Worm (Caenorhabditis elegans) whole organism, mixed stage, embryonic: Measurements from ENCODE around the gene ttbk-6.

Experiments
- M03D4.4 ChIP-seq: sonication (generic microtip); optimal IDR thresholded peaks from 2 replicates; lab custom pipeline; 2017; ENCODE audit warnings: mild to moderate bottlenecking, missing genetic modification characterization, missing compliant biosample characterization
- bed-3 ChIP-seq: fragments of 200-800 bp; sonication (Bioruptor generic); optimal IDR thresholded peaks from 3 replicates; lab custom pipeline; 2018; ENCODE audit warnings: mild to moderate bottlenecking, missing genetic modification characterization, moderate library complexity, missing compliant biosample characterization
- blmp-1 ChIP-seq: fragments of 150-350 bp; optimal IDR thresholded peaks from 2 replicates; lab custom pipeline; 2014; ENCODE audit warnings: missing biosample characterization, missing genetic modification characterization
- ceh-39 ChIP-seq: fragments of 150-350 bp; optimal IDR thresholded peaks from 2 replicates; lab custom pipeline; 2014; ENCODE audit warnings: missing biosample characterization, missing genetic modification characterization
- ceh-43 ChIP-seq: fragments of 200-800 bp; sonication (Bioruptor generic); optimal IDR thresholded peaks from 2 replicates; lab custom pipeline; 2018; ENCODE audit warnings: mild to moderate bottlenecking, missing genetic modification characterization, moderate library complexity, missing compliant biosample characterization
- ceh-83 ChIP-seq: fragments of 200-800 bp; sonication (Bioruptor generic); optimal IDR thresholded peaks from 2 replicates; lab custom pipeline; 2018; ENCODE audit warnings: mild to moderate bottlenecking, missing genetic modification characterization, missing compliant biosample characterization
- ces-1 ChIP-seq: fragments of 150-350 bp; optimal IDR thresholded peaks from 2 replicates; lab custom pipeline; 2014; ENCODE audit warnings: missing biosample characterization, missing genetic modification reagents, missing genetic modification characterization
- cnd-1 ChIP-seq: fragments of 200-800 bp; sonication (Bioruptor generic); optimal IDR thresholded peaks from 2 replicates; lab custom pipeline; 2018; ENCODE audit warnings: mild to moderate bottlenecking, missing genetic modification characterization, missing compliant biosample characterization
- drap-1 ChIP-seq: fragments of 200-800 bp; sonication (Bioruptor generic); optimal IDR thresholded peaks from 3 replicates; lab custom pipeline; 2018; ENCODE audit warnings: mild to moderate bottlenecking, missing genetic modification characterization, missing compliant biosample characterization
- elt-1 ChIP-seq: sonication (generic microtip); optimal IDR thresholded peaks from 2 replicates; lab custom pipeline; 2017; ENCODE audit warnings: missing genetic modification characterization, mild to moderate bottlenecking, missing compliant biosample characterization, antibody characterized with exemption, moderate library complexity, borderline replicate concordance; ENCODE audit not compliant: insufficient read depth
- elt-3 ChIP-seq: fragments of 150-350 bp; optimal IDR thresholded peaks from 2 replicates; lab custom pipeline; 2014; ENCODE audit warnings: missing biosample characterization, missing genetic modification characterization
- flh-1 ChIP-seq: fragments of 200-800 bp; sonication (Bioruptor generic); optimal IDR thresholded peaks from 2 replicates; lab custom pipeline; 2018; ENCODE audit warnings: mild to moderate bottlenecking, missing genetic modification characterization, moderate library complexity, missing compliant biosample characterization
- ham-2 ChIP-seq: fragments of 200-800 bp; sonication (Bioruptor generic); optimal IDR thresholded peaks from 2 replicates; lab custom pipeline; 2018; ENCODE audit warnings: mild to moderate bottlenecking, missing genetic modification characterization, missing compliant biosample characterization
- hlh-1 ChIP-seq: fragments of 150-350 bp; optimal IDR thresholded peaks from 2 replicates; lab custom pipeline; 2014; ENCODE audit warnings: missing biosample characterization, missing genetic modification reagents, missing genetic modification characterization
- lin-13 ChIP-seq: fragments of 150-350 bp; optimal IDR thresholded peaks from 2 replicates; lab custom pipeline; 2014; ENCODE audit warnings: missing biosample characterization, missing genetic modification characterization
- lin-32 ChIP-seq: fragments of 200-800 bp; sonication (Bioruptor generic); optimal IDR thresholded peaks from 2 replicates; lab custom pipeline; 2018; ENCODE audit warnings: mild to moderate bottlenecking, missing genetic modification characterization, missing compliant biosample characterization
- lsy-2 ChIP-seq: fragments of 150-350 bp; optimal IDR thresholded peaks from 2 replicates; lab custom pipeline; 2014; ENCODE audit warnings: missing biosample characterization, missing genetic modification characterization
- mab-5 ChIP-seq: fragments of 150-350 bp; optimal IDR thresholded peaks from 2 replicates; lab custom pipeline; 2014; ENCODE audit warnings: missing biosample characterization, missing genetic modification characterization
- mep-1 ChIP-seq: fragments of 150-350 bp; optimal IDR thresholded peaks from 2 replicates; lab custom pipeline; 2017; ENCODE audit warnings: missing biosample characterization, missing genetic modification reagents, missing genetic modification characterization, inconsistent platforms
- mls-2 ChIP-seq: sonication (generic microtip); optimal IDR thresholded peaks from 2 replicates; lab custom pipeline; 2016; ENCODE audit warnings: mild to moderate bottlenecking, missing genetic modification characterization, moderate library complexity, missing compliant biosample characterization
- nhr-12 ChIP-seq: fragments of 150-350 bp; optimal IDR thresholded peaks from 2 replicates; lab custom pipeline; 2014; ENCODE audit warnings: missing biosample characterization, missing genetic modification characterization
- nhr-2 ChIP-seq: fragments of 150-350 bp; optimal IDR thresholded peaks from 2 replicates; lab custom pipeline; 2014; ENCODE audit warnings: missing biosample characterization, missing genetic modification characterization
- nhr-237 ChIP-seq: fragments of 150-350 bp; optimal IDR thresholded peaks from 2 replicates; lab custom pipeline; 2014; ENCODE audit warnings: missing biosample characterization, missing genetic modification characterization
- nhr-28 ChIP-seq: fragments of 150-350 bp; optimal IDR thresholded peaks from 2 replicates; lab custom pipeline; 2014; ENCODE audit warnings: missing biosample characterization, missing genetic modification characterization
- nhr-76 ChIP-seq: sonication (generic microtip); optimal IDR thresholded peaks from 2 replicates; lab custom pipeline; 2017; ENCODE audit warnings: missing biosample characterization, missing genetic modification characterization
- pha-4 ChIP-seq: fragments of 150-350 bp; optimal IDR thresholded peaks from 2 replicates; lab custom pipeline; 2018; ENCODE audit warnings: missing biosample characterization, missing genetic modification reagents, missing genetic modification characterization
- sem-2 ChIP-seq: fragments of 200-800 bp; sonication (Bioruptor generic); optimal IDR thresholded peaks from 2 replicates; lab custom pipeline; 2018; ENCODE audit warnings: mild to moderate bottlenecking, missing genetic modification characterization, missing compliant biosample characterization
- snpc-4 ChIP-seq: fragments of 150-350 bp; optimal IDR thresholded peaks from 2 replicates; lab custom pipeline; 2014; ENCODE audit warnings: missing biosample characterization, missing genetic modification characterization
- sptf-1 ChIP-seq: sonication (generic microtip); optimal IDR thresholded peaks from 2 replicates; lab custom pipeline; 2017; ENCODE audit warnings: mild to moderate bottlenecking, missing genetic modification characterization, moderate library complexity, missing compliant biosample characterization
- tbx-8 ChIP-seq: fragments of 200-800 bp; sonication (Bioruptor generic); optimal IDR thresholded peaks from 2 replicates; lab custom pipeline; 2018; ENCODE audit warnings: mild to moderate bottlenecking, missing genetic modification characterization, moderate library complexity, missing compliant biosample characterization
- unc-120 ChIP-seq: sonication (generic microtip); optimal IDR thresholded peaks from 2 replicates; lab custom pipeline; 2017; ENCODE audit warnings: missing genetic modification characterization, missing compliant biosample characterization; ENCODE audit not compliant: poor library complexity, severe bottlenecking
- unc-39 ChIP-seq: fragments of 150-350 bp; optimal IDR thresholded peaks from 2 replicates; lab custom pipeline; 2014; ENCODE audit warnings: missing biosample characterization, missing genetic modification characterization
- unc-62 ChIP-seq: fragments of 150-350 bp; optimal IDR thresholded peaks from 2 replicates; lab custom pipeline; 2014; ENCODE audit warnings: missing biosample characterization, missing genetic modification reagents, missing genetic modification characterization
- zip-8 ChIP-seq: fragments of 150-350 bp; optimal IDR thresholded peaks from 2 replicates; lab custom pipeline; 2014; ENCODE audit warnings: missing biosample characterization, missing genetic modification characterization
- ztf-11 ChIP-seq: fragments of 150-350 bp; optimal IDR thresholded peaks from 2 replicates; lab custom pipeline; 2014; ENCODE audit warnings: missing biosample characterization, missing genetic modification characterization

The ttbk-6 gene

ce11 chrIII:5077150-5077814, 2.8 kb downstream of the ttbk-6 start, which contains the start of gene alh-1:
Gene alh-1 (plus strand): TSS chrIII:5077764.
- TF ChIP-seq nhr-12 (tag; lab: Kevin White, UChicago) (no peak), zip-8 (tag; lab: Kevin White, UChicago) (no peak), flh-1 (GFP tag; lab: Kevin White, UChicago) (no peak), hlh-1 (tag; lab: Kevin White, UChicago) (no peak), ceh-83 (GFP tag; lab: Kevin White, UChicago) (no peak), sptf-1 (tag; lab: Kevin White, UChicago) (no peak), tbx-8 (GFP tag; lab: Kevin White, UChicago) (no peak), lsy-2 (no peak)

- no peak for TF ChIP-seq nhr-237
- TF ChIP-seq sptf-1 (tag; lab: Kevin White, UChicago): no peak
- TF ChIP-seq ceh-83 (GFP tag; lab: Kevin White, UChicago): no peak
- no peak for TF ChIP-seq unc-39 (tag; lab: Kevin White, UChicago)
- no peak for TF ChIP-seq nhr-76 (tag; lab: Kevin White, UChicago)
- TF ChIP-seq blmp-1: no peak
- TF ChIP-seq lin-13 (tag; lab: Kevin White, UChicago): no peak
- TF ChIP-seq M03D4.4 (tag; lab: Kevin White, UChicago): no peak
- no peak for TF ChIP-seq ztf-11
- no peak for TF ChIP-seq snpc-4 (tag; lab: Kevin White, UChicago)
Observed at ce11 chrIII:5078062-5078461, 3.6 kb downstream of the ttbk-6 start.

ce11 chrIII:5080700-5081572, 6.4 kb downstream of the ttbk-6 start:
- no peak for TF ChIP-seq nhr-2 (tag; lab: Kevin White, UChicago)
- TF ChIP-seq unc-120: peak; percentile 61
- peak; percentile 79 for TF ChIP-seq M03D4.4 (tag; lab: Kevin White, UChicago)
- TF ChIP-seq nhr-76 (tag; lab: Kevin White, UChicago): no peak
- TF ChIP-seq ceh-39 (tag; lab: Kevin White, UChicago): peak; percentile 21
- TF ChIP-seq nhr-12 (tag; lab: Kevin White, UChicago): no peak
- TF ChIP-seq flh-1 (GFP tag; lab: Kevin White, UChicago): no peak
- peak; percentile 1 for TF ChIP-seq nhr-237
- TF ChIP-seq bed-3 (GFP tag; lab: Kevin White, UChicago): peak; percentile 60
- TF ChIP-seq lsy-2: no peak
- TF ChIP-seq ztf-11: peak; percentile 48
- peak; percentile 77 for TF ChIP-seq mls-2 (tag; lab: Kevin White, UChicago)
- peak; percentile 66 for TF ChIP-seq sem-2 (GFP tag; lab: Kevin White, UChicago)
- TF ChIP-seq blmp-1: no peak
- no peak for TF ChIP-seq nhr-28 (tag; lab: Kevin White, UChicago)
- TF ChIP-seq ham-2 (GFP tag; lab: Kevin White, UChicago): peak; percentile 56
- peak; percentile 59 for TF ChIP-seq tbx-8 (GFP tag; lab: Kevin White, UChicago)
- TF ChIP-seq ces-1: peak; percentile 58
- peak; percentile 60 for TF ChIP-seq lin-13 (tag; lab: Kevin White, UChicago)
- peak; percentile 29 for TF ChIP-seq pha-4 (tag; lab: Kevin White, UChicago)
- TF ChIP-seq unc-62 (GFP tag; lab: Kevin White, UChicago): peak; percentile 4
- peak; percentile 78 for TF ChIP-seq sptf-1 (tag; lab: Kevin White, UChicago)
- TF ChIP-seq lin-32 (GFP tag; lab: Kevin White, UChicago): peak; percentile 61
- no peak for TF ChIP-seq mab-5
- peak; percentile 23 for TF ChIP-seq elt-1 (tag; lab: Kevin White, UChicago)
- peak; percentile 80 for TF ChIP-seq drap-1
- TF ChIP-seq ceh-83 (GFP tag; lab: Kevin White, UChicago): peak; percentile 63
- no peak for TF ChIP-seq snpc-4 (tag; lab: Kevin White, UChicago)
- peak; percentile 82 for TF ChIP-seq cnd-1 (tag; lab: Kevin White, UChicago)
- no peak for TF ChIP-seq elt-3 (tag; lab: Kevin White, UChicago)
- peak; percentile 53 for TF ChIP-seq ceh-43 (GFP tag; lab: Kevin White, UChicago)
- no peak for TF ChIP-seq zip-8 (tag; lab: Kevin White, UChicago)
- TF ChIP-seq unc-39 (tag; lab: Kevin White, UChicago): no peak
- peak; percentile 46 for TF ChIP-seq hlh-1 (tag; lab: Kevin White, UChicago)
- TF ChIP-seq mep-1 (tag; lab: Kevin White, UChicago): peak; percentile 71
